Worm (Caenorhabditis elegans): ENCODE data around the gene dsc-1.

- no peak for TF ChIP-seq ztf-29 (GFP tag; IDR thresholded peaks at IDR 0.05)
- TF ChIP-seq ref-1 (GFP tag; conservative IDR thresholded peaks at IDR 0.05): no peak
- no peak for TF ChIP-seq med-1 (GFP tag; optimal IDR thresholded peaks at IDR 0.05; ENCODE audit: insufficient read depth)
- TF ChIP-seq flt-1 (GFP tag; IDR thresholded peaks at IDR 0.05): no peak
- no peak for TF ChIP-seq klf-2 (GFP tag; conservative IDR thresholded peaks at IDR 0.05)
- no peak for TF ChIP-seq T22C8.4 (GFP tag; IDR thresholded peaks at IDR 0.05)
- TF ChIP-seq cog-1 (tag; optimal IDR thresholded peaks at IDR 0.05): no peak
- no peak for TF ChIP-seq ztf-23 (GFP tag; IDR thresholded peaks at IDR 0.05)
Measured at ce11 chrX:15057900-15058299, 23.3 kb upstream of the dsc-1 start.

Data from whole organism, midembryonic.